Worm (Caenorhabditis elegans): ENCODE results near the gene F42A9.11.

The F42A9.11 gene

DNA sequence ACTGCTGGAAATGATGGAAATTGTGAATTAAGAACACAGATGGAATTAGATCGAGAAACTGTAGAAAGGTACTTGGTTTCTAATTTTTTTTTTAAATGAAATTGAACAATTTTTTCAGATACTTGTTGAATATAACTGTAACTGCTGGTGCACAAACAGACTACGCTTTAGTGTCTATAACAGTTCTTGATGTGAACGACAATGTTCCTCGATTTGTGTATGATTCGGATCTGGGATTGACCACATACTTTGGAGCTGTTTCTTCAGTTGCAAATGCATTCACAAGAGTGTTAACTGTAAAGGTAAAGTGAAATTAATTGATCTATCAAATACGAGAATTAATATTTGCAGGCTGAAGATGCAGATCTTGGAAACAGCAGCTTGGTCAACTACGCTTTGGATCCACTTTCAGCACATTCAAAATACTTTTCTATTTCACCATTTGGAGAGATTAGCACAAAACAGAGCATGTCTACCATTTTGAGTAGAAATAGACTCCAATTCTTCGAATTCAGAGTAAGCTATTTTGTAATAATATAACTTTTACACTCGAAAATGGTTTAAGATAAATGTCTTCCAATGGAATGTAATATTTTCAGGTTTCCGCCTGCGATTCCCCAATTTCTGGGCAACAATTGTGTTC, 46.4 kb downstream of the F42A9.11 start:
- no peak for TF ChIP-seq zip-11 (GFP tag; IDR thresholded peaks at IDR 0.05)
- TF ChIP-seq unc-62 (GFP tag; optimal IDR thresholded peaks at IDR 0.05 in 1 of 2), result peak in 1 of 2 experiments; percentile 93
- no peak for TF ChIP-seq unc-62 (tag; optimal IDR thresholded peaks at IDR 0.05)

- TF ChIP-seq mdl-1 (tag; optimal IDR thresholded peaks at IDR 0.05) (no peak), aly-2 (tag; optimal IDR thresholded peaks at IDR 0.05) (no peak), zip-2 (tag; optimal IDR thresholded peaks at IDR 0.05) (no peak), tag-97 (GFP tag; IDR thresholded peaks at IDR 0.05) (no peak), pqm-1 (tag; optimal IDR thresholded peaks at IDR 0.05) (no peak), F26F4.8 (GFP tag; conservative IDR thresholded peaks at IDR 0.05) (no peak), arid-1 (GFP tag; conservative IDR thresholded peaks at IDR 0.05) (no peak), dpl-1 (GFP tag; optimal IDR thresholded peaks at IDR 0.05) (no peak), duxl-1 (tag; optimal IDR thresholded peaks at IDR 0.05; ENCODE audit: poor library complexity) (no peak), daf-19 (GFP tag; conservative IDR thresholded peaks at IDR 0.05) (no peak), lin-38 (GFP tag; IDR thresholded peaks at IDR 0.05) (no peak), mep-1 (tag; optimal IDR thresholded peaks at IDR 0.05) (no peak)
Observed at ce11 chrIV:8677303-8677702, 49.9 kb downstream of the F42A9.11 start, which contains the start of gene F08B4.8. F08B4.8 (plus strand) TSS chrIV:8677603.
